Worm (Caenorhabditis elegans) whole organism, late embryonic: ENCODE data around the gene asb-2.

Experiments
- K09A11.1 ChIP-seq: sonication (generic microtip); optimal IDR thresholded peaks from 2 replicates; lab custom pipeline; 2017; ENCODE audit warnings: antibody characterized with exemption, mild to moderate bottlenecking, missing genetic modification characterization, missing compliant biosample characterization; ENCODE audit not compliant: insufficient read depth
- che-1 ChIP-seq: sonication (generic microtip); optimal IDR thresholded peaks from 2 replicates; lab custom pipeline; 2016; ENCODE audit warnings: mild to moderate bottlenecking, missing genetic modification characterization, missing compliant biosample characterization
- elt-4 ChIP-seq: sonication (generic microtip); optimal IDR thresholded peaks from 2 replicates; lab custom pipeline; 2016; ENCODE audit warnings: missing genetic modification characterization, missing compliant biosample characterization
- hlh-8 ChIP-seq: sonication (generic microtip); optimal IDR thresholded peaks from 2 replicates; lab custom pipeline; 2016; ENCODE audit warnings: missing genotype, missing genetic modification characterization, missing compliant biosample characterization
- lim-6 ChIP-seq: sonication (generic microtip); optimal IDR thresholded peaks from 2 replicates; lab custom pipeline; 2016; ENCODE audit warnings: missing genetic modification characterization, missing compliant biosample characterization
- nhr-11 ChIP-seq: fragments of 150-350 bp; optimal IDR thresholded peaks from 2 replicates; lab custom pipeline; 2014; ENCODE audit warnings: missing biosample characterization, missing genetic modification characterization
- pag-3 ChIP-seq: sonication (generic microtip); optimal IDR thresholded peaks from 2 replicates; lab custom pipeline; 2016; ENCODE audit warnings: missing compliant biosample characterization, missing genetic modification characterization, borderline replicate concordance
- pros-1 ChIP-seq: fragments of 150-350 bp; optimal IDR thresholded peaks from 2 replicates; lab custom pipeline; 2014; ENCODE audit warnings: missing biosample characterization, missing genetic modification reagents, missing genetic modification characterization
- tbx-2 ChIP-seq: sonication (generic microtip); optimal IDR thresholded peaks from 2 replicates; lab custom pipeline; 2016; ENCODE audit warnings: missing genetic modification characterization, missing compliant biosample characterization
- unc-55 ChIP-seq: sonication (generic microtip); optimal IDR thresholded peaks from 2 replicates; lab custom pipeline; 2017; ENCODE audit warnings: missing biosample characterization, missing genetic modification reagents, missing genetic modification characterization

asb-2 gene

ce11 chrX:4519968-4520367 lies 50.4 kb downstream of the asb-2 start:
- TF ChIP-seq lim-6 (tag; lab: Kevin White, UChicago): no peak
- no peak for TF ChIP-seq hlh-8 (tag; lab: Kevin White, UChicago)
- no peak for TF ChIP-seq pros-1 (tag; lab: Kevin White, UChicago)
- no peak for TF ChIP-seq unc-55 (GFP tag; lab: Kevin White, UChicago)
- no peak for TF ChIP-seq K09A11.1 (tag; lab: Kevin White, UChicago)
- TF ChIP-seq pag-3: no peak
- TF ChIP-seq che-1: no peak
- no peak for TF ChIP-seq elt-4 (tag; lab: Kevin White, UChicago)
- no peak for TF ChIP-seq tbx-2 (tag; lab: Kevin White, UChicago)
- no peak for TF ChIP-seq nhr-11 (tag; lab: Kevin White, UChicago)
- TF ChIP-seq, all 69 proteins: peak for 0
